Worm (Caenorhabditis elegans) whole organism, L4 larva: ENCODE results near the gene B0228.8.

Experiments
- ceh-82 ChIP-seq: sonication (generic microtip); optimal IDR thresholded peaks from 2 replicates; lab custom pipeline; 2017; ENCODE audit warnings: missing biosample characterization, missing genetic modification characterization
- fkh-10 ChIP-seq: fragments of 150-350 bp; optimal IDR thresholded peaks from 2 replicates; lab custom pipeline; 2014; ENCODE audit warnings: missing biosample characterization, missing genetic modification reagents, missing genetic modification characterization
- mep-1 ChIP-seq: fragments of 150-350 bp; sonication (generic microtip); optimal IDR thresholded peaks from 3 replicates; lab custom pipeline; 2014; ENCODE audit warnings: missing biosample characterization, missing genetic modification characterization
- nhr-77 ChIP-seq: fragments of 150-350 bp; optimal IDR thresholded peaks from 2 replicates; lab custom pipeline; 2014; ENCODE audit warnings: missing biosample characterization, missing genetic modification characterization
- tra-1 ChIP-seq: fragments of 200-800 bp; sonication (Bioruptor generic); IDR thresholded peaks from 2 replicates; pipeline ENCODE4 v1.3.6; 2022; ENCODE audit warnings: missing genetic modification reagents, missing genetic modification characterization, missing compliant biosample characterization
- zag-1 ChIP-seq: fragments of 150-350 bp; optimal IDR thresholded peaks from 2 replicates; lab custom pipeline; 2014; ENCODE audit warnings: missing biosample characterization, missing genetic modification characterization

- TF ChIP-seq mep-1 (peak; percentile 70), fkh-10 (GFP tag; lab: Kevin White, UChicago) (no peak), ceh-82 (tag; lab: Kevin White, UChicago) (no peak), zag-1 (tag; lab: Kevin White, UChicago) (no peak), nhr-77 (tag; lab: Kevin White, UChicago) (peak; percentile 49), tra-1 (peak; percentile 64)
Measured at ce11 chrII:7756810-7757209, 4.5 kb downstream of the B0228.8 start.
